Fruit fly (Drosophila melanogaster) whole organism, pupa: ENCODE measurements around the gene TwdlZ.

Experiments
- CG10348 ChIP-seq: fragments of 200-800 bp; sonication (Bioruptor generic); IDR thresholded peaks from 2 replicates; pipeline ENCODE4 v1.3.6; 2022; ENCODE audit warnings: missing biosample characterization, missing genetic modification characterization
- CG12605 ChIP-seq: fragments of 200-800 bp; sonication (Bioruptor generic); IDR thresholded peaks from 2 replicates; pipeline ENCODE4 v1.3.6; 2022; ENCODE audit warnings: missing biosample characterization, missing genetic modification characterization
- CG13204 ChIP-seq: fragments of 200-800 bp; sonication (Bioruptor generic); optimal IDR thresholded peaks from 2 replicates; lab custom pipeline; 2018; ENCODE audit warnings: missing biosample characterization, mild to moderate bottlenecking, missing genetic modification characterization, moderate library complexity
- CG14655 ChIP-seq: fragments of 200-800 bp; sonication (Bioruptor generic); optimal IDR thresholded peaks from 3 replicates; lab custom pipeline; 2017; ENCODE audit warnings: mild to moderate bottlenecking, missing biosample characterization, missing genetic modification reagents, missing genetic modification characterization
- CG15710 ChIP-seq: fragments of 200-800 bp; sonication (Bioruptor generic); optimal IDR thresholded peaks from 2 replicates; lab custom pipeline; 2018; ENCODE audit warnings: missing biosample characterization, mild to moderate bottlenecking, missing genetic modification characterization, moderate library complexity
- CG17806 ChIP-seq: fragments of 200-800 bp; sonication (Bioruptor generic); optimal IDR thresholded peaks from 2 replicates; lab custom pipeline; 2018; ENCODE audit warnings: missing biosample characterization, mild to moderate bottlenecking, missing genetic modification characterization, moderate library complexity
- CG32121 ChIP-seq: fragments of 200-800 bp; sonication (Bioruptor generic); IDR thresholded peaks from 2 replicates; pipeline ENCODE4 v1.3.6; 2022; ENCODE audit warnings: missing biosample characterization, missing genetic modification characterization
- CG34367 ChIP-seq: fragments of 200-800 bp; sonication (Bioruptor generic); optimal IDR thresholded peaks from 2 replicates; lab custom pipeline; 2018; ENCODE audit warnings: missing biosample characterization, mild to moderate bottlenecking, missing genetic modification characterization
- CG4496 ChIP-seq: fragments of 200-800 bp; sonication (Bioruptor generic); IDR thresholded peaks from 3 replicates; pipeline ENCODE4 v1.3.6; 2022; ENCODE audit warnings: missing biosample characterization, missing genetic modification characterization
- CG8159 ChIP-seq: fragments of 200-800 bp; sonication (Bioruptor generic); optimal IDR thresholded peaks from 3 replicates; lab custom pipeline; 2018; ENCODE audit warnings: missing biosample characterization, mild to moderate bottlenecking, missing genetic modification characterization, moderate library complexity
- CG8301 ChIP-seq: fragments of 200-800 bp; sonication (Bioruptor generic); optimal IDR thresholded peaks from 2 replicates; lab custom pipeline; 2018; ENCODE audit warnings: missing biosample characterization, mild to moderate bottlenecking, missing genetic modification characterization
- CG9948 ChIP-seq: fragments of 200-800 bp; sonication (Bioruptor generic); optimal IDR thresholded peaks from 2 replicates; lab custom pipeline; 2018; ENCODE audit warnings: missing biosample characterization, mild to moderate bottlenecking, missing genetic modification characterization, moderate library complexity
- D1 ChIP-seq: fragments of 200-800 bp; sonication (Bioruptor generic); optimal IDR thresholded peaks from 2 replicates; lab custom pipeline; 2018; ENCODE audit warnings: missing biosample characterization, mild to moderate bottlenecking, missing genetic modification characterization, moderate library complexity
- EcR ChIP-seq: fragments of 200-800 bp; sonication (Bioruptor generic); optimal IDR thresholded peaks from 3 replicates; lab custom pipeline; 2019; ENCODE audit warnings: missing biosample characterization, missing genetic modification characterization, mild to moderate bottlenecking, moderate library complexity, missing genetic modification reagents
- Ets98B ChIP-seq: fragments of 200-800 bp; sonication (Bioruptor generic); IDR thresholded peaks from 2 replicates; pipeline ENCODE4 v1.3.6; 2022; ENCODE audit warnings: missing biosample characterization, missing genetic modification characterization
- Pif1A ChIP-seq: fragments of 200-800 bp; sonication (Bioruptor generic); optimal IDR thresholded peaks from 3 replicates; lab custom pipeline; 2016; ENCODE audit warnings: missing biosample characterization, missing genetic modification characterization
- Pif1B ChIP-seq: fragments of 200-800 bp; sonication (Bioruptor generic); optimal IDR thresholded peaks from 3 replicates; lab custom pipeline; 2016; ENCODE audit warnings: missing biosample characterization, missing genetic modification characterization
- Snoo ChIP-seq: fragments of 200-800 bp; sonication (Bioruptor generic); optimal IDR thresholded peaks from 3 replicates; lab custom pipeline; 2017; ENCODE audit warnings: missing biosample characterization, mild to moderate bottlenecking, missing genetic modification characterization, inconsistent platforms
- fd96Ca ChIP-seq: fragments of 200-800 bp; sonication (Bioruptor generic); IDR thresholded peaks from 3 replicates; pipeline ENCODE4 v1.3.6; 2022; ENCODE audit warnings: missing biosample characterization, missing genetic modification characterization
- gl ChIP-seq: fragments of 200-800 bp; sonication (Bioruptor generic); optimal IDR thresholded peaks from 2 replicates; lab custom pipeline; 2018; ENCODE audit warnings: missing biosample characterization, mild to moderate bottlenecking, missing genetic modification characterization
- rn ChIP-seq: fragments of 200-800 bp; sonication (Bioruptor generic); IDR thresholded peaks from 2 replicates; pipeline ENCODE4 v1.3.6; 2022; ENCODE audit warnings: missing biosample characterization, missing genetic modification characterization

Gene TwdlZ

DNA sequence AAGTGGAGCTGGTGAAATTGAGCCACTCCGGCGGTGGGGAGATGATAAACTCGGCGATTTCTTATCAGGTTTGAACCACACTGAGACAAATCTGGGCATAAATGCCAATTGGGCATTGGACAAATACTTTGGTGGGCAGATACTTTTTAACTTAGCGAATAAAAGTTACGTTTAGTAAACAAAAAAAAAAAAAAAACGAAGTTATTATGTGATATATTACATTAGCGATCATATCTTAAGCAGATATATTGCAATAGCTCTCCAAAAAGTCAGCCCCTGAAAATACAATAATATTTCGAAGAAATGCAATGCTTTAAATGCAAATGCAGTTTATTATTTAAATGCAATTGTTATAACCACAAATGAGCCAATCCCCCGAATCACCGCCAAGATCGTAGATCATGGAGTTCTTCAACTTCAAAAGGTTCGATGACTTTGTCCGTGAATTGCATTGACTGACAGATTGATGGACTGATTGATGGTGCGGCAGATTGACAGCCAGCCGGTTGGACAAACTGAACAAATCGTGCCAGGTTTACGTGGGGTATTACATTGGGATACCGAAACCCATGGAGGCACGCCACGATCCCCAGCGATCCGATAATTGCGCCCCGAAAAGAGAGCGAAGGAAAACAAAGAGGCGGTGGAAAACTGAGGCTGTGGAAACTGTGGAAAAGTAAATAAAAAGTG lies 40.0 kb upstream of the TwdlZ start:
- TF ChIP-seq Snoo (no peak), CG32121 (GFP tag; lab: Robert Waterston, UW) (no peak), CG4496 (GFP tag; lab: Robert Waterston, UW) (no peak), Ets98B (GFP tag; lab: Robert Waterston, UW) (no peak), CG34367 (tag; lab: Kevin White, UChicago) (no peak), Pif1A (GFP tag; lab: Kevin White, UChicago) (no peak), Pif1B (GFP tag; lab: Kevin White, UChicago) (no peak), D1 (tag; lab: Kevin White, UChicago) (no peak), CG8301 (tag; lab: Kevin White, UChicago) (no peak), EcR (GFP tag; lab: Kevin White, UChicago) (no peak), CG9948 (tag; lab: Kevin White, UChicago) (no peak), CG12605 (GFP tag; lab: Robert Waterston, UW) (no peak), CG14655 (GFP tag; lab: Kevin White, UChicago) (no peak), CG10348 (GFP tag; lab: Robert Waterston, UW) (no peak), CG15710 (tag; lab: Kevin White, UChicago) (no peak), CG13204 (no peak), rn (GFP tag; lab: Robert Waterston, UW) (no peak), CG17806 (tag; lab: Kevin White, UChicago) (no peak), gl (tag; lab: Kevin White, UChicago) (no peak)

DNA sequence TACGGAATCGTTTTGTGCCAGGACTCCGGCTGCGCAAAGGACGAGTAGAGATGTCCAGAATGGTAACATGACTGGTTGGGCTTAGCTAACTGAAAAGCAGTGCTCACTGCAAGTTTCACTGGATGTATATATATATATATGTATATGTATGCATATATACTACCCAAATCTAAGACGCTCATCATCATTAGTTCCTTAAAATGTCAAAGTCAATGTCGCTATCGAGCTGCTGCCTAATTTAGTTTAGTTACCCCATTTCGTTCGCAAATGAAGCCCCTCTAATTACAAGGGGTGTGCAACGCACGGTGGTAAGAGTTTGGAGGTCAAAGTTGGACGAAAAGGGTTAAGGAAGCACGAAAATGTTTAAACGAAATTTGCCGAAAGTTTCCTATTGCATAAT lies 37.9 kb upstream of the TwdlZ start, which contains the start of gene CG9676:
CG9676 (minus strand) TSS at position 101 of the 400 bp plus-strand sequence.
- no peak for TF ChIP-seq CG34367 (tag; lab: Kevin White, UChicago)

DNA sequence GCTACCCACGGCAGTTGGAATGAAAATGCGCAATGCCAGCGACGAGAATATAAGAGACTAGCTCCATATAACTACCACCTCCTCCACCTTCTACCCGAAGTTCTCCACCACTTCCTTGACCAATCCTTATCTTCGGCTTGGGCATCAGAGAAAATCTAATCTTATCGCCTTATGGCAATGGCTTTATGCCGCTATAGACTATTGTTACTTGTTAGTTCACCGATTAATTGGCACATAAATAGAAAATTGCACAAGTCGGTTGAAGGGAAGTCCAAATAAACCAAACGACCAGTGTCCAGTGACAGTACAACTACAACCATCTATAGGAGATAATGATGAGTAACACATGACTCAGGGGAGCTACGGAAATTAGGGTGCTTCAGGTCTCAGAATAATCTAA lies 36.0 kb upstream of the TwdlZ start, which contains the start of gene sphe:
sphe (minus strand) TSS at position 32 of the 400 bp plus-strand sequence.
- TF ChIP-seq CG8159 (tag; lab: Kevin White, UChicago) (no peak), CG15710 (tag; lab: Kevin White, UChicago) (no peak), fd96Ca (GFP tag; lab: Robert Waterston, UW) (no peak), CG17806 (tag; lab: Kevin White, UChicago) (no peak), CG8301 (tag; lab: Kevin White, UChicago) (no peak), gl (tag; lab: Kevin White, UChicago) (no peak), CG13204 (no peak), Pif1A (GFP tag; lab: Kevin White, UChicago) (no peak), Pif1B (GFP tag; lab: Kevin White, UChicago) (no peak), Ets98B (GFP tag; lab: Robert Waterston, UW) (no peak), D1 (tag; lab: Kevin White, UChicago) (no peak), rn (GFP tag; lab: Robert Waterston, UW) (no peak), CG12605 (GFP tag; lab: Robert Waterston, UW) (no peak), Snoo (no peak), CG34367 (tag; lab: Kevin White, UChicago) (no peak), CG32121 (GFP tag; lab: Robert Waterston, UW) (no peak), CG14655 (GFP tag; lab: Kevin White, UChicago) (no peak)

DNA sequence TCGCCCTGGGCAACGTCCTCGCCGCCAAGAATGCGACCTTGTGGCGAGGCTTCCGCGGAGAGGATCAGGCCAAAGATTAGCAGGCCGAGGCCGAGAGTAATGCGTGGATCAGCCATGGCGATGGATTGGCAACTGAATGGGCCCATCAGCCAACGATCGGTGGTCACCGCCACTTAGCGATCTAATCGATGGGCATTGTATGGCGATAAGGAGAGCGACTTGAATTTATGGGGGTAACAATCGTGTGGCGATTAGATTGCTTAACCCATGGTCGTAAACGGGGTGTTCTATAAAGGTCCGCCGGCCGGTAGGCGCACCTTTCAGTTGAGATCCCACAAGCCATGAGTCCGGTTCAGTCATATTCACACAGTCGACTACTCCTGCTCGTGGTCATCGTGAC lies 34.2 kb upstream of the TwdlZ start, which contains the start of the genes CG9673 and CG4653:
CG9673 (minus strand) TSS at position 138 of the 400 bp plus-strand sequence.
CG4653 (plus strand) TSS at position 335 of the 400 bp plus-strand sequence.
- no peak for TF ChIP-seq fd96Ca (GFP tag; lab: Robert Waterston, UW)
- TF ChIP-seq CG15710 (tag; lab: Kevin White, UChicago): no peak
- no peak for TF ChIP-seq CG14655 (GFP tag; lab: Kevin White, UChicago)
- TF ChIP-seq CG17806 (tag; lab: Kevin White, UChicago): no peak
- no peak for TF ChIP-seq Snoo
- no peak for TF ChIP-seq Pif1B (GFP tag; lab: Kevin White, UChicago)
- TF ChIP-seq gl (tag; lab: Kevin White, UChicago): no peak
- TF ChIP-seq CG13204: no peak
- TF ChIP-seq rn (GFP tag; lab: Robert Waterston, UW): no peak
- TF ChIP-seq CG32121 (GFP tag; lab: Robert Waterston, UW): no peak
- no peak for TF ChIP-seq CG4496 (GFP tag; lab: Robert Waterston, UW)
- no peak for TF ChIP-seq Ets98B (GFP tag; lab: Robert Waterston, UW)

dm6 chrX:16706774-16707173 lies 31.2 kb upstream of the TwdlZ start, which contains the start of gene CG9672:
CG9672 (minus strand) TSS chrX:16706874.
- TF ChIP-seq CG14655 (GFP tag; lab: Kevin White, UChicago) (no peak), CG15710 (tag; lab: Kevin White, UChicago) (no peak), Snoo (no peak), Pif1A (GFP tag; lab: Kevin White, UChicago) (no peak), Pif1B (GFP tag; lab: Kevin White, UChicago) (no peak), EcR (GFP tag; lab: Kevin White, UChicago) (no peak), CG12605 (GFP tag; lab: Robert Waterston, UW) (no peak), CG10348 (GFP tag; lab: Robert Waterston, UW) (no peak), D1 (tag; lab: Kevin White, UChicago) (no peak)

- TF ChIP-seq CG15710 (tag; lab: Kevin White, UChicago) (no peak), fd96Ca (GFP tag; lab: Robert Waterston, UW) (no peak), Pif1B (GFP tag; lab: Kevin White, UChicago) (no peak), CG9948 (tag; lab: Kevin White, UChicago) (no peak), CG12605 (GFP tag; lab: Robert Waterston, UW) (no peak), CG14655 (GFP tag; lab: Kevin White, UChicago) (no peak), Ets98B (GFP tag; lab: Robert Waterston, UW) (no peak), CG34367 (tag; lab: Kevin White, UChicago) (no peak), CG4496 (GFP tag; lab: Robert Waterston, UW) (no peak), rn (GFP tag; lab: Robert Waterston, UW) (no peak), D1 (tag; lab: Kevin White, UChicago) (no peak), EcR (GFP tag; lab: Kevin White, UChicago) (no peak), Snoo (no peak), gl (tag; lab: Kevin White, UChicago) (no peak), Pif1A (GFP tag; lab: Kevin White, UChicago) (no peak)
Observed at dm6 chrX:16711003-16711402, 27.0 kb upstream of the TwdlZ start, which contains the start of gene CG13008. CG13008 (plus strand) TSS chrX:16711303.
